Worm (Caenorhabditis elegans) whole organism, young adult: ENCODE data around the gene erfa-1.

Experiments
- B0261.1 ChIP-seq: sonication (generic microtip); optimal IDR thresholded peaks from 2 replicates; lab custom pipeline; 2016; ENCODE audit warnings: mild to moderate bottlenecking, missing genetic modification characterization, moderate library complexity, missing compliant biosample characterization
- B0336.3 ChIP-seq: fragments of 200-800 bp; sonication (Bioruptor generic); IDR thresholded peaks from 2 replicates; pipeline ENCODE4 v1.3.6; 2022; ENCODE audit warnings: missing genetic modification characterization, missing compliant biosample characterization
- C17E4.6 ChIP-seq: fragments of 200-800 bp; sonication (Bioruptor generic); IDR thresholded peaks from 2 replicates; pipeline ENCODE4 v1.3.6; 2022; ENCODE audit warnings: missing genetic modification reagents, missing genetic modification characterization, missing compliant biosample characterization
- D2030.7 ChIP-seq: fragments of 200-800 bp; sonication (Bioruptor generic); IDR thresholded peaks from 2 replicates; pipeline ENCODE4 v1.3.6; 2022; ENCODE audit warnings: missing genetic modification reagents, missing genetic modification characterization, missing compliant biosample characterization
- ama-1 ChIP-seq, 3 experiments: fragments of 150-350 bp in 1 of 3; sonication (generic microtip) in 2 of 3; optimal IDR thresholded peaks; 2 replicates each; lab custom pipeline; 2014 to 2018; ENCODE audit warnings: missing biosample characterization in 2 of 3, missing genetic modification characterization in 2 of 3, missing genetic modification reagents in 2 of 3
- atf-7 ChIP-seq: sonication (generic microtip); optimal IDR thresholded peaks from 2 replicates; lab custom pipeline; 2017; ENCODE audit warnings: mild to moderate bottlenecking, missing genetic modification characterization, missing compliant biosample characterization
- athp-1 ChIP-seq: sonication (generic microtip); optimal IDR thresholded peaks from 2 replicates; lab custom pipeline; 2017; ENCODE audit warnings: mild to moderate bottlenecking, missing genetic modification characterization, missing compliant biosample characterization
- attf-5 ChIP-seq: fragments of 200-800 bp; sonication (Bioruptor generic); optimal IDR thresholded peaks from 2 replicates; lab custom pipeline; 2018; ENCODE audit warnings: mild to moderate bottlenecking, missing genetic modification characterization, missing compliant biosample characterization
- cebp-1 ChIP-seq, 2 experiments: fragments of 200-800 bp in 1 of 2; sonication (Bioruptor generic) in 1 of 2; sonication (generic microtip) in 1 of 2; IDR thresholded peaks in 1 of 2; optimal IDR thresholded peaks in 1 of 2; 2 replicates each; pipeline versions ENCODE4 v1.3.6 to Lab custom; 2017 to 2022; ENCODE audit warnings: missing compliant biosample characterization in 2 of 2, missing genetic modification characterization in 2 of 2, mild to moderate bottlenecking in 1 of 2, missing genetic modification reagents in 1 of 2, moderate library complexity in 1 of 2
- cebp-2 ChIP-seq: fragments of 200-800 bp; sonication (Bioruptor generic); IDR thresholded peaks from 2 replicates; pipeline ENCODE4 v1.3.6; 2022; ENCODE audit warnings: missing genetic modification characterization, missing compliant biosample characterization
- ceh-40 ChIP-seq: fragments of 200-800 bp; sonication (Bioruptor generic); IDR thresholded peaks from 2 replicates; pipeline ENCODE4 v1.3.6; 2022; ENCODE audit warnings: missing genetic modification characterization, missing compliant biosample characterization
- ceh-79 ChIP-seq: sonication (generic microtip); optimal IDR thresholded peaks from 2 replicates; lab custom pipeline; 2017; ENCODE audit warnings: mild to moderate bottlenecking, missing genetic modification characterization, missing compliant biosample characterization
- dox-1 ChIP-seq: fragments of 200-800 bp; sonication (Bioruptor generic); IDR thresholded peaks from 2 replicates; pipeline ENCODE4 v1.3.6; 2022; ENCODE audit warnings: missing genetic modification reagents, missing genetic modification characterization, missing compliant biosample characterization
- egl-18 ChIP-seq: fragments of 200-800 bp; sonication (Bioruptor generic); IDR thresholded peaks from 2 replicates; pipeline ENCODE4 v1.3.6; 2022; ENCODE audit warnings: missing genetic modification reagents, missing genetic modification characterization, missing compliant biosample characterization
- ets-4 ChIP-seq: fragments of 200-800 bp; sonication (Bioruptor generic); optimal IDR thresholded peaks from 2 replicates; lab custom pipeline; 2018; ENCODE audit warnings: mild to moderate bottlenecking, missing genetic modification characterization, missing compliant biosample characterization
- hlh-12 ChIP-seq: sonication (generic microtip); optimal IDR thresholded peaks from 2 replicates; lab custom pipeline; 2016; ENCODE audit warnings: missing genetic modification characterization, missing compliant biosample characterization
- hlh-26 ChIP-seq: fragments of 200-800 bp; sonication (Bioruptor generic); conservative IDR thresholded peaks from 2 replicates; pipeline ENCODE4 v1.3.6; 2022; ENCODE audit warnings: missing genetic modification reagents, missing genetic modification characterization, missing compliant biosample characterization
- lag-1 ChIP-seq: fragments of 200-800 bp; sonication (Bioruptor generic); IDR thresholded peaks from 2 replicates; pipeline ENCODE4 v1.3.6; 2022; ENCODE audit warnings: missing genetic modification reagents, missing genetic modification characterization, missing compliant biosample characterization
- let-607 ChIP-seq, 2 experiments: fragments of 200-800 bp in 1 of 2; sonication (Bioruptor generic) in 1 of 2; sonication (generic microtip) in 1 of 2; optimal IDR thresholded peaks; 2 replicates each; lab custom pipeline; 2016 to 2018; ENCODE audit warnings: mild to moderate bottlenecking in 2 of 2, missing compliant biosample characterization in 2 of 2, missing genetic modification characterization in 2 of 2, moderate library complexity in 2 of 2, missing genotype in 1 of 2
- lin-26 ChIP-seq: fragments of 200-800 bp; sonication (Bioruptor generic); IDR thresholded peaks from 2 replicates; pipeline ENCODE4 v1.3.6; 2022; ENCODE audit warnings: missing genetic modification reagents, missing genetic modification characterization, missing compliant biosample characterization
- lin-35 ChIP-seq, 3 experiments: fragments of 150-350 bp in 2 of 3; sonication (generic microtip) in 1 of 3; optimal IDR thresholded peaks; 2 replicates each; lab custom pipeline; 2014 to 2018; ENCODE audit warnings: missing biosample characterization in 3 of 3, missing genetic modification characterization in 3 of 3, missing genetic modification reagents in 3 of 3
- madf-10 ChIP-seq: sonication (generic microtip); optimal IDR thresholded peaks from 2 replicates; lab custom pipeline; 2016; ENCODE audit warnings: mild to moderate bottlenecking, missing genetic modification characterization, missing compliant biosample characterization
- madf-8 ChIP-seq: fragments of 200-800 bp; sonication (Bioruptor generic); conservative IDR thresholded peaks from 2 replicates; pipeline ENCODE4 v1.3.6; 2022; ENCODE audit warnings: missing genetic modification reagents, missing genetic modification characterization, missing compliant biosample characterization
- mcd-1 ChIP-seq: fragments of 200-800 bp; sonication (Bioruptor generic); IDR thresholded peaks from 2 replicates; pipeline ENCODE4 v1.3.6; 2022; ENCODE audit warnings: missing genetic modification reagents, missing genetic modification characterization, missing compliant biosample characterization
- nfya-1 ChIP-seq: sonication (generic microtip); optimal IDR thresholded peaks from 2 replicates; lab custom pipeline; 2017; ENCODE audit warnings: antibody characterized with exemption, missing compliant biosample characterization, missing genetic modification characterization, borderline replicate concordance; ENCODE audit not compliant: insufficient read depth
- nfyb-1 ChIP-seq: fragments of 200-800 bp; sonication (Bioruptor generic); IDR thresholded peaks from 2 replicates; pipeline ENCODE4 v1.3.6; 2022; ENCODE audit warnings: missing genetic modification reagents, missing genetic modification characterization, missing compliant biosample characterization
- nhr-120 ChIP-seq: fragments of 200-800 bp; sonication (Bioruptor generic); IDR thresholded peaks from 2 replicates; pipeline ENCODE4 v1.3.6; 2022; ENCODE audit warnings: missing genetic modification characterization, missing compliant biosample characterization
- nhr-27 ChIP-seq: fragments of 200-800 bp; sonication (Bioruptor generic); optimal IDR thresholded peaks from 2 replicates; lab custom pipeline; 2018; ENCODE audit warnings: mild to moderate bottlenecking, missing genetic modification characterization, moderate library complexity, missing compliant biosample characterization
- nhr-80 ChIP-seq: sonication (generic microtip); optimal IDR thresholded peaks from 2 replicates; lab custom pipeline; 2016; ENCODE audit warnings: missing genetic modification characterization, missing compliant biosample characterization
- pbrm-1 ChIP-seq: fragments of 200-800 bp; sonication (Bioruptor generic); IDR thresholded peaks from 2 replicates; pipeline ENCODE4 v1.3.6; 2022; ENCODE audit warnings: missing genetic modification reagents, missing genetic modification characterization, missing compliant biosample characterization
- pha-4 ChIP-seq: fragments of 150-350 bp; sonication (generic microtip); optimal IDR thresholded peaks from 2 replicates; lab custom pipeline; 2014; ENCODE audit warnings: missing biosample characterization, missing genetic modification reagents, missing genetic modification characterization
- rec-8 ChIP-seq, 2 experiments: sonication (generic microtip); optimal IDR thresholded peaks; 2 replicates each; lab custom pipeline; 2016; ENCODE audit warnings: mild to moderate bottlenecking in 2 of 2, missing genetic modification characterization in 2 of 2, missing genetic modification reagents in 2 of 2, missing genotype in 2 of 2, missing biosample characterization in 1 of 2, missing compliant biosample characterization in 1 of 2, moderate library complexity in 1 of 2
- sea-2 ChIP-seq: fragments of 200-800 bp; sonication (Bioruptor generic); IDR thresholded peaks from 2 replicates; pipeline ENCODE4 v1.3.6; 2022; ENCODE audit warnings: missing genetic modification characterization, missing compliant biosample characterization
- snpc-1.3 ChIP-seq: sonication (generic microtip); optimal IDR thresholded peaks from 2 replicates; lab custom pipeline; 2017; ENCODE audit warnings: missing genetic modification characterization, mild to moderate bottlenecking, missing compliant biosample characterization, antibody characterized with exemption, moderate library complexity, missing genotype, missing genetic modification reagents; ENCODE audit not compliant: insufficient read depth
- snpc-3.4 ChIP-seq: sonication (generic microtip); optimal IDR thresholded peaks from 2 replicates; lab custom pipeline; 2017; ENCODE audit warnings: missing genetic modification characterization, mild to moderate bottlenecking, missing compliant biosample characterization, antibody characterized with exemption, moderate library complexity, missing genotype, missing genetic modification reagents
- unc-130 ChIP-seq: sonication (generic microtip); optimal IDR thresholded peaks from 2 replicates; lab custom pipeline; 2016; ENCODE audit warnings: missing genetic modification reagents, missing genetic modification characterization, missing compliant biosample characterization

The erfa-1 gene

ce11 chrV:6413057-6413456 lies 20.9 kb upstream of the erfa-1 start (continued):
- TF ChIP-seq madf-10 (tag; lab: Kevin White, UChicago): no peak
- TF ChIP-seq attf-5 (GFP tag; lab: Kevin White, UChicago): no peak
- peak; percentile 69 for TF ChIP-seq atf-7 (tag; lab: Kevin White, UChicago)
- TF ChIP-seq D2030.7: no peak
- peak; percentile 78 to 82 for TF ChIP-seq let-607 (tag; optimal IDR thresholded peaks at IDR 0.05; lab: Kevin White, UChicago)
- no peak for TF ChIP-seq pha-4 (tag; lab: Kevin White, UChicago)

- no peak for TF ChIP-seq cebp-1 (GFP tag; IDR thresholded peaks at IDR 0.05; lab: Robert Waterston, UW)
- no peak for TF ChIP-seq cebp-1 (tag; optimal IDR thresholded peaks at IDR 0.05; lab: Kevin White, UChicago)
- peak; percentile 53 for TF ChIP-seq nhr-80
- no peak for TF ChIP-seq ceh-40 (GFP tag; lab: Robert Waterston, UW)
- no peak for TF ChIP-seq madf-8
- TF ChIP-seq nfya-1: no peak
- no peak for TF ChIP-seq ets-4
Measured at ce11 chrV:6414469-6414868, 19.5 kb upstream of the erfa-1 start.

- TF ChIP-seq nhr-27 (tag; lab: Kevin White, UChicago) (no peak), hlh-26 (GFP tag; lab: Robert Waterston, UW) (no peak), hlh-12 (tag; lab: Kevin White, UChicago) (no peak), unc-130 (GFP tag; lab: Kevin White, UChicago) (no peak), nhr-120 (GFP tag; lab: Robert Waterston, UW) (no peak)
Measured at ce11 chrV:6414985-6415384, 18.9 kb upstream of the erfa-1 start, which contains the start of gene cht-6. Gene cht-6 (plus strand): TSS chrV:6414993.

- TF ChIP-seq mcd-1 (no peak), ama-1 (optimal IDR thresholded peaks at IDR 0.05; lab: Kevin White, UChicago) (no peak), ama-1 (GFP tag; optimal IDR thresholded peaks at IDR 0.05; lab: Kevin White, UChicago) (peak in 1 of 2 experiments; percentile 19)
Measured at ce11 chrV:6424055-6424454, 9.9 kb upstream of the erfa-1 start, which contains the start of gene urb-1. Gene urb-1 (minus strand): TSS chrV:6424155.

ce11 chrV:6425927-6426326 lies 8.0 kb upstream of the erfa-1 start, which contains the start of gene T05H4.11:
Gene T05H4.11 (minus strand): TSS chrV:6426261.
- TF ChIP-seq B0261.1 (no peak), B0336.3 (GFP tag; lab: Robert Waterston, UW) (peak; percentile 60), pbrm-1 (GFP tag; lab: Robert Waterston, UW) (peak; percentile 43; the same call in 1 of the 2 replicates), snpc-3.4 (peak; percentile 0), cebp-2 (no peak), lin-35 (GFP tag; optimal IDR thresholded peaks at IDR 0.05; lab: Kevin White, UChicago) (no peak), ceh-79 (tag; lab: Kevin White, UChicago) (peak; percentile 21), dox-1 (peak; percentile 31; the same call in 1 of the 2 replicates), egl-18 (GFP tag; lab: Robert Waterston, UW) (no peak), ets-4 (peak; percentile 24), nhr-80 (peak; percentile 16), mcd-1 (0 out of 2 replicates have a peak, but pooled peaks have one; percentile 29), snpc-1.3 (tag; lab: Kevin White, UChicago) (no peak), C17E4.6 (GFP tag; lab: Robert Waterston, UW) (no peak), lin-26 (GFP tag; lab: Robert Waterston, UW) (no peak), athp-1 (tag; lab: Kevin White, UChicago) (peak; percentile 17), rec-8 (tag; optimal IDR thresholded peaks at IDR 0.05; lab: Kevin White, UChicago) (peak in 1 of 2 experiments; percentile 7), lag-1 (GFP tag; lab: Robert Waterston, UW) (0 out of 2 replicates have a peak, but pooled peaks have one; percentile 34), ama-1 (optimal IDR thresholded peaks at IDR 0.05; lab: Kevin White, UChicago) (peak; percentile 13), ama-1 (GFP tag; optimal IDR thresholded peaks at IDR 0.05; lab: Kevin White, UChicago) (no peak), madf-8 (0 out of 2 replicates have a peak, but pooled peaks have one; percentile 8), cebp-1 (GFP tag; IDR thresholded peaks at IDR 0.05; lab: Robert Waterston, UW) (no peak), cebp-1 (tag; optimal IDR thresholded peaks at IDR 0.05; lab: Kevin White, UChicago) (peak; percentile 20), nfyb-1 (GFP tag; lab: Robert Waterston, UW) (0 out of 2 replicates have a peak, but pooled peaks have one; percentile 15), sea-2 (GFP tag; lab: Robert Waterston, UW) (no peak)
